Worm (Caenorhabditis elegans): ENCODE measurements around the gene T28C6.10.

T28C6.10 gene

DNA sequence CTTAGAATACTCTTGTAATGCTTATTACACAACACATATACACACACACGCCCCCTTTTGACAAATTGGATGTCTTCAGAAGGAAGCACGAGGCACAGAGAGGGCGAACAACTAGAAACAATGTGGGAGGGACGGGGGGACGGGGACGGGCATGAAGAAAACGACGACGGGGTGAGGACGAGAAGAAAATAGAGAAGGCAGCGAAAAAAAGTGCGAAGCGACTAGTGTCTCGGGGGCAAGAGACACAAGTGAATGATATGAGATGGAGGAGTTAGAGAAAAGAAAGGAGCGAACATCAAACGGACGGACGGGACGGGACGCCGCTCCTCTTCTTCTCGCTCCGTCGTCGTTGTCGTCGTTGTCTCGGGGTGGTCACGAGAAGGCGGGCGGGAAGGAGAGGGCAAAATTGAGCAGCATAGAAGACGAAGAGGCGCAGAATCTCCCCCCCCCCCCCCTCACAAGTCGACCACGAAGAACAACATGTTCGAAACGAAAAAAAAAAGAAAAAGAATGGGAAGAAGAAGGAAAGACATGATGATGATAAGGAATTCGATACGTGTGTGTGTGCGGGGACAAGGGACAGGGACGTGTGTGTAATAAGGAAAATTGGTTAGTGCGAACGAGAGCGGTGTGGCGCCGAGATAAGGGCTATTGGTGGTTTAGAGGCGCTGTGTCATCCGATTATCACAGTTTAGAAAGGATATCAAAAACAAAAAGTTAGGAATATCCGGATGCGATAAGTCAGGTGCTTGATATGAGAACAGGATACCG is 22.7 kb upstream of the T28C6.10 start (continued):
- no peak for TF ChIP-seq lsy-27 (tag; optimal IDR thresholded peaks at IDR 0.05; ENCODE audit: borderline replicate concordance, insufficient read depth)
- no peak; the same call in none of the 2 replicates for TF ChIP-seq B0336.3 (GFP tag; IDR thresholded peaks at IDR 0.05)
- TF ChIP-seq lin-54 (GFP tag; optimal IDR thresholded peaks at IDR 0.05): peak; percentile 57
- TF ChIP-seq F10E7.11 (tag; optimal IDR thresholded peaks at IDR 0.05): peak; percentile 3
- TF ChIP-seq athp-1 (tag; optimal IDR thresholded peaks at IDR 0.05): peak; percentile 25
- peak; percentile 60 for TF ChIP-seq B0035.1 (tag; optimal IDR thresholded peaks at IDR 0.05)
- TF ChIP-seq hsf-1 (GFP tag; IDR thresholded peaks at IDR 0.05): no peak
- TF ChIP-seq C06A6.2 (GFP tag; conservative IDR thresholded peaks at IDR 0.05): peak; percentile 73
- peak; percentile 73; the same call in 1 of the 2 replicates for TF ChIP-seq Y56A3A.18 (GFP tag; IDR thresholded peaks at IDR 0.05)
- TF ChIP-seq ceh-40 (GFP tag; IDR thresholded peaks at IDR 0.05): no peak
- no peak for TF ChIP-seq efl-1 (GFP tag; optimal IDR thresholded peaks at IDR 0.05)
- no peak for TF ChIP-seq F55B11.4 (tag; optimal IDR thresholded peaks at IDR 0.05; ENCODE audit: borderline replicate concordance, insufficient read depth)
- TF ChIP-seq T07F8.4 (tag; optimal IDR thresholded peaks at IDR 0.05): no peak
- no peak for TF ChIP-seq rpc-1 (optimal IDR thresholded peaks at IDR 0.05)
- no peak for TF ChIP-seq rpc-1 (tag; optimal IDR thresholded peaks at IDR 0.05)
- TF ChIP-seq B0261.1 (tag; optimal IDR thresholded peaks at IDR 0.05): no peak
- no peak for TF ChIP-seq hrde-1 (tag; optimal IDR thresholded peaks at IDR 0.05; ENCODE audit: borderline replicate concordance)
- TF ChIP-seq K12H6.12 (tag; optimal IDR thresholded peaks at IDR 0.05): peak; percentile 95
- peak; percentile 93 for TF ChIP-seq ztf-26 (tag; optimal IDR thresholded peaks at IDR 0.05)
- TF ChIP-seq fkh-3 (tag; optimal IDR thresholded peaks at IDR 0.05): no peak
- TF ChIP-seq Y95B8A.8 (GFP tag; IDR thresholded peaks at IDR 0.05): no peak; the same call in 1 of the 2 replicates
- no peak for TF ChIP-seq ceh-100 (GFP tag; IDR thresholded peaks at IDR 0.05)
- TF ChIP-seq attf-5 (GFP tag; optimal IDR thresholded peaks at IDR 0.05): peak; percentile 94
- TF ChIP-seq mcd-1 (GFP tag; IDR thresholded peaks at IDR 0.05): peak; percentile 81
- TF ChIP-seq let-526 (GFP tag; IDR thresholded peaks at IDR 0.05): 0 out of 2 replicates have a peak, but pooled peaks have one; percentile 57
- TF ChIP-seq zim-3 (tag; optimal IDR thresholded peaks at IDR 0.05): no peak
- TF ChIP-seq ztf-22 (GFP tag; optimal IDR thresholded peaks at IDR 0.05): peak; percentile 92
- TF ChIP-seq let-607 (tag; optimal IDR thresholded peaks at IDR 0.05): peak; percentile 70 to 80
- TF ChIP-seq nhr-27 (tag; optimal IDR thresholded peaks at IDR 0.05): no peak
- TF ChIP-seq atf-7 (tag; optimal IDR thresholded peaks at IDR 0.05): peak; percentile 92
- TF ChIP-seq hmg-1.2 (GFP tag; IDR thresholded peaks at IDR 0.05): peak; percentile 77
- TF ChIP-seq hlh-26 (GFP tag; conservative IDR thresholded peaks at IDR 0.05): no peak
- TF ChIP-seq snpc-1.1 (tag; optimal IDR thresholded peaks at IDR 0.05; ENCODE audit: insufficient read depth): no peak
- TF ChIP-seq xnd-1 (tag; optimal IDR thresholded peaks at IDR 0.05): no peak
- peak; percentile 94 for TF ChIP-seq dox-1 (GFP tag; IDR thresholded peaks at IDR 0.05)
- TF ChIP-seq pbrm-1 (GFP tag; IDR thresholded peaks at IDR 0.05): peak; percentile 73; the same call in 1 of the 2 replicates
- TF ChIP-seq madf-8 (GFP tag; conservative IDR thresholded peaks at IDR 0.05): no peak
- peak; percentile 22; the same call in 1 of the 2 replicates for TF ChIP-seq ekl-4 (GFP tag; IDR thresholded peaks at IDR 0.05)
- TF ChIP-seq snpc-3.4 (tag; optimal IDR thresholded peaks at IDR 0.05): peak; percentile 18
- no peak for TF ChIP-seq hlh-12 (tag; optimal IDR thresholded peaks at IDR 0.05)
- TF ChIP-seq pha-4 (tag; optimal IDR thresholded peaks at IDR 0.05): no peak
- TF ChIP-seq attf-6 (GFP tag; IDR thresholded peaks at IDR 0.05): no peak
- TF ChIP-seq ztf-3 (GFP tag; optimal IDR thresholded peaks at IDR 0.05): peak; percentile 19
- no peak for TF ChIP-seq bed-2 (GFP tag; IDR thresholded peaks at IDR 0.05)
- TF ChIP-seq F33H1.4 (GFP tag; IDR thresholded peaks at IDR 0.05): no peak
- no peak for TF ChIP-seq ztf-6 (GFP tag; IDR thresholded peaks at IDR 0.05)
- peak; percentile 76 for TF ChIP-seq gei-17 (GFP tag; optimal IDR thresholded peaks at IDR 0.05)

All from whole organism, young adult.